Fruit fly (Drosophila melanogaster) whole organism, wandering third instar larva: ENCODE measurements around the gene CG7376.

ENCODE experiments used
- HLH106 ChIP-seq: fragments of 200-800 bp; optimal IDR thresholded peaks from 3 replicates; lab custom pipeline; 2019; ENCODE audit warnings: missing biosample characterization, mild to moderate bottlenecking, missing genetic modification characterization, moderate library complexity
- Hr78 ChIP-seq: fragments of >200 bp; optimal IDR thresholded peaks from 2 replicates; lab custom pipeline; 2017; ENCODE audit warnings: missing biosample characterization, missing genetic modification characterization
- Jra ChIP-seq: sonication (Bioruptor generic); optimal IDR thresholded peaks from 2 replicates; lab custom pipeline; 2016; ENCODE audit warnings: missing biosample characterization, missing genetic modification characterization
- br ChIP-seq: fragments of 200-800 bp; sonication (Bioruptor generic); optimal IDR thresholded peaks from 2 replicates; lab custom pipeline; 2016; ENCODE audit warnings: missing biosample characterization, missing genetic modification characterization
- fru ChIP-seq: fragments of 200-800 bp; sonication (Bioruptor generic); optimal IDR thresholded peaks from 3 replicates; lab custom pipeline; 2016; ENCODE audit warnings: missing biosample characterization, mild to moderate bottlenecking, missing genetic modification characterization
- sv ChIP-seq: fragments of 200-800 bp; sonication (Bioruptor generic); optimal IDR thresholded peaks from 3 replicates; lab custom pipeline; 2016; ENCODE audit warnings: missing biosample characterization, missing genetic modification characterization
- tai ChIP-seq: sonication (Bioruptor generic); optimal IDR thresholded peaks from 2 replicates; lab custom pipeline; 2016; ENCODE audit warnings: missing biosample characterization, missing genetic modification characterization
- usp ChIP-seq: fragments of >200 bp; optimal IDR thresholded peaks from 2 replicates; lab custom pipeline; 2017; ENCODE audit warnings: missing biosample characterization, missing genetic modification characterization

DNA sequence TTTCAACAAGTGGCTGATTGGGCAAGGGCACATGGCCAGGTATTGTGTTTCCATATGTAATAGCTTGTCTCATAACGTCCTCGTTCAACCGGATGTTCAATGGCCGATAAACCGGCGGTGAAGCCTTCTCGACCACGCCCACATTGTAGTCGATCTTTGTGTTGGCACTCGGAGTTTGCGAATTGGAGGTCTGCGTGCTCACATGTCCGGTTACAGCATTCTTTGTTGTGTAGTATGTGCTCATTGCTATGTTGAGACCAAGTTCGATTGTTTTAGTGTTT lies 48.7 kb upstream of the CG7376 start:
- TF ChIP-seq sv (GFP tag; lab: Kevin White, UChicago), result no peak
- TF ChIP-seq br (GFP tag; lab: Kevin White, UChicago), result no peak
- TF ChIP-seq tai (GFP tag; lab: Kevin White, UChicago), result no peak
- TF ChIP-seq fru, result no peak
- TF ChIP-seq HLH106 (tag; lab: Kevin White, UChicago), result no peak
- TF ChIP-seq usp (GFP tag; lab: Kevin White, UChicago), result no peak
- TF ChIP-seq Jra, result no peak
- no peak for TF ChIP-seq Hr78 (GFP tag; lab: Kevin White, UChicago)
